Worm (Caenorhabditis elegans) whole organism, L3 larva: ENCODE data around the gene F45H10.2.

ENCODE experiments used
- R02D3.7 ChIP-seq: fragments of 150-350 bp; optimal IDR thresholded peaks from 2 replicates; lab custom pipeline; 2014; ENCODE audit warnings: missing biosample characterization, missing genetic modification characterization
- ceh-16 ChIP-seq: sonication (generic microtip); optimal IDR thresholded peaks from 2 replicates; lab custom pipeline; 2017; ENCODE audit warnings: missing biosample characterization, missing genetic modification characterization
- ceh-28 ChIP-seq: fragments of 150-350 bp; optimal IDR thresholded peaks from 2 replicates; lab custom pipeline; 2014; ENCODE audit warnings: missing biosample characterization, missing genetic modification reagents, missing genetic modification characterization
- ceh-82 ChIP-seq: fragments of 150-350 bp; optimal IDR thresholded peaks from 2 replicates; lab custom pipeline; 2014; ENCODE audit warnings: missing biosample characterization, missing genetic modification characterization
- ceh-9 ChIP-seq: sonication (generic microtip); optimal IDR thresholded peaks from 2 replicates; lab custom pipeline; 2018; ENCODE audit warnings: missing biosample characterization, missing genetic modification characterization
- daf-12 ChIP-seq: fragments of 150-350 bp; optimal IDR thresholded peaks from 2 replicates; lab custom pipeline; 2014; ENCODE audit warnings: missing biosample characterization, missing genetic modification reagents, missing genetic modification characterization
- egl-27 ChIP-seq: sonication (generic microtip); optimal IDR thresholded peaks from 4 replicates; lab custom pipeline; 2017; ENCODE audit warnings: missing biosample characterization, missing genetic modification reagents, missing genetic modification characterization
- egl-5 ChIP-seq: fragments of 150-350 bp; optimal IDR thresholded peaks from 2 replicates; lab custom pipeline; 2017; ENCODE audit warnings: missing biosample characterization, missing genetic modification reagents, missing genetic modification characterization, inconsistent platforms
- elt-1 ChIP-seq: fragments of 150-350 bp; optimal IDR thresholded peaks from 2 replicates; lab custom pipeline; 2014; ENCODE audit warnings: missing biosample characterization, missing genetic modification characterization
- elt-2 ChIP-seq: sonication (generic microtip); optimal IDR thresholded peaks from 2 replicates; lab custom pipeline; 2016; ENCODE audit warnings: missing genetic modification reagents, mild to moderate bottlenecking, missing genetic modification characterization, missing compliant biosample characterization
- elt-3 ChIP-seq, 3 experiments: fragments of 150-350 bp in 1 of 3; sonication (generic microtip) in 2 of 3; optimal IDR thresholded peaks; 2 replicates in 2 of 3; 4 replicates in 1 of 3; lab custom pipeline; 2014 to 2017; ENCODE audit warnings: missing biosample characterization in 3 of 3, missing genetic modification characterization in 3 of 3
- fkh-10 ChIP-seq: sonication (generic microtip); optimal IDR thresholded peaks from 2 replicates; lab custom pipeline; 2017; ENCODE audit warnings: missing biosample characterization, missing genetic modification reagents, missing genetic modification characterization
- fkh-2 ChIP-seq: fragments of 150-350 bp; optimal IDR thresholded peaks from 2 replicates; lab custom pipeline; 2014; ENCODE audit warnings: missing biosample characterization, missing genetic modification reagents, missing genetic modification characterization
- fos-1 ChIP-seq: fragments of 150-350 bp; optimal IDR thresholded peaks from 2 replicates; lab custom pipeline; 2014; ENCODE audit warnings: missing biosample characterization, missing genetic modification characterization
- hmg-11 ChIP-seq: sonication (generic microtip); optimal IDR thresholded peaks from 2 replicates; lab custom pipeline; 2016; ENCODE audit warnings: missing genetic modification characterization, missing compliant biosample characterization
- jun-1 ChIP-seq: fragments of 150-350 bp; optimal IDR thresholded peaks from 2 replicates; lab custom pipeline; 2014; ENCODE audit warnings: missing biosample characterization, missing genetic modification reagents, missing genetic modification characterization
- lin-15B ChIP-seq: fragments of 150-350 bp; optimal IDR thresholded peaks from 2 replicates; lab custom pipeline; 2014; ENCODE audit warnings: missing biosample characterization, missing genetic modification characterization
- lin-39 ChIP-seq: fragments of 150-350 bp; optimal IDR thresholded peaks from 2 replicates; lab custom pipeline; 2018; ENCODE audit warnings: missing biosample characterization, missing genetic modification reagents, missing genetic modification characterization
- lsy-12 ChIP-seq: sonication (generic microtip); optimal IDR thresholded peaks from 2 replicates; lab custom pipeline; 2016; ENCODE audit warnings: mild to moderate bottlenecking, missing genetic modification characterization, missing compliant biosample characterization
- mml-1 ChIP-seq: fragments of 150-350 bp; sonication (generic microtip); optimal IDR thresholded peaks from 3 replicates; lab custom pipeline; 2014; ENCODE audit warnings: missing biosample characterization, missing genetic modification characterization
- nfya-1 ChIP-seq: sonication (generic microtip); optimal IDR thresholded peaks from 2 replicates; lab custom pipeline; 2017; ENCODE audit warnings: missing genetic modification characterization, mild to moderate bottlenecking, missing compliant biosample characterization, antibody characterized with exemption, moderate library complexity; ENCODE audit not compliant: insufficient read depth
- nhr-11 ChIP-seq: fragments of 150-350 bp; optimal IDR thresholded peaks from 2 replicates; lab custom pipeline; 2014; ENCODE audit warnings: missing biosample characterization, missing genetic modification characterization
- nhr-12 ChIP-seq: fragments of 150-350 bp; optimal IDR thresholded peaks from 2 replicates; lab custom pipeline; 2014; ENCODE audit warnings: missing biosample characterization, missing genetic modification characterization
- nhr-23 ChIP-seq: fragments of 150-350 bp; optimal IDR thresholded peaks from 2 replicates; lab custom pipeline; 2014; ENCODE audit warnings: missing biosample characterization, missing genetic modification reagents, missing genetic modification characterization
- nhr-237 ChIP-seq: fragments of 150-350 bp; optimal IDR thresholded peaks from 2 replicates; lab custom pipeline; 2014; ENCODE audit warnings: missing biosample characterization, missing genetic modification characterization
- nhr-25 ChIP-seq: sonication (generic microtip); optimal IDR thresholded peaks from 2 replicates; lab custom pipeline; 2017; ENCODE audit warnings: missing biosample characterization, missing genetic modification characterization
- nhr-28 ChIP-seq: fragments of 150-350 bp; optimal IDR thresholded peaks from 2 replicates; lab custom pipeline; 2014; ENCODE audit warnings: missing biosample characterization, missing genetic modification characterization
- nhr-67 ChIP-seq: fragments of 150-350 bp; optimal IDR thresholded peaks from 2 replicates; lab custom pipeline; 2014; ENCODE audit warnings: missing biosample characterization, missing genetic modification characterization
- nhr-76 ChIP-seq: fragments of 150-350 bp; sonication (generic microtip); optimal IDR thresholded peaks from 5 replicates; lab custom pipeline; 2014; ENCODE audit warnings: missing biosample characterization, missing genetic modification characterization
- nhr-77 ChIP-seq: fragments of 150-350 bp; optimal IDR thresholded peaks from 2 replicates; lab custom pipeline; 2014; ENCODE audit warnings: missing biosample characterization, missing genetic modification characterization
- pha-4 ChIP-seq: fragments of 150-350 bp; optimal IDR thresholded peaks from 2 replicates; lab custom pipeline; 2014; ENCODE audit warnings: missing biosample characterization, missing genetic modification reagents, missing genetic modification characterization
- pqm-1 ChIP-seq: fragments of 150-350 bp; optimal IDR thresholded peaks from 2 replicates; lab custom pipeline; 2017; ENCODE audit warnings: missing biosample characterization, missing genetic modification characterization, inconsistent platforms
- sea-2 ChIP-seq: fragments of 150-350 bp; sonication (generic microtip); optimal IDR thresholded peaks from 4 replicates; lab custom pipeline; 2014; ENCODE audit warnings: missing biosample characterization, missing genetic modification reagents, missing genetic modification characterization
- skn-1 ChIP-seq: fragments of 150-350 bp; optimal IDR thresholded peaks from 2 replicates; lab custom pipeline; 2014; ENCODE audit warnings: missing biosample characterization, missing genetic modification characterization
- snpc-4 ChIP-seq: fragments of 150-350 bp; optimal IDR thresholded peaks from 2 replicates; lab custom pipeline; 2014; ENCODE audit warnings: missing biosample characterization, missing genetic modification characterization
- tbx-2 ChIP-seq: sonication (generic microtip); optimal IDR thresholded peaks from 2 replicates; lab custom pipeline; 2016; ENCODE audit warnings: mild to moderate bottlenecking, missing genetic modification characterization, missing compliant biosample characterization
- unc-39 ChIP-seq: sonication (generic microtip); optimal IDR thresholded peaks from 4 replicates; lab custom pipeline; 2017; ENCODE audit warnings: missing biosample characterization, missing genetic modification characterization
- unc-62 ChIP-seq: fragments of 150-350 bp; sonication (generic microtip); optimal IDR thresholded peaks from 4 replicates; lab custom pipeline; 2014; ENCODE audit warnings: missing biosample characterization, missing genetic modification reagents, missing genetic modification characterization
- zag-1 ChIP-seq: fragments of 150-350 bp; optimal IDR thresholded peaks from 2 replicates; lab custom pipeline; 2014; ENCODE audit warnings: missing biosample characterization, missing genetic modification characterization
- ztf-11 ChIP-seq: fragments of 150-350 bp; optimal IDR thresholded peaks from 2 replicates; lab custom pipeline; 2014; ENCODE audit warnings: missing biosample characterization, missing genetic modification characterization
- ztf-4 ChIP-seq: fragments of 150-350 bp; optimal IDR thresholded peaks from 2 replicates; lab custom pipeline; 2014; ENCODE audit warnings: missing biosample characterization, missing genetic modification characterization

The F45H10.2 gene

DNA sequence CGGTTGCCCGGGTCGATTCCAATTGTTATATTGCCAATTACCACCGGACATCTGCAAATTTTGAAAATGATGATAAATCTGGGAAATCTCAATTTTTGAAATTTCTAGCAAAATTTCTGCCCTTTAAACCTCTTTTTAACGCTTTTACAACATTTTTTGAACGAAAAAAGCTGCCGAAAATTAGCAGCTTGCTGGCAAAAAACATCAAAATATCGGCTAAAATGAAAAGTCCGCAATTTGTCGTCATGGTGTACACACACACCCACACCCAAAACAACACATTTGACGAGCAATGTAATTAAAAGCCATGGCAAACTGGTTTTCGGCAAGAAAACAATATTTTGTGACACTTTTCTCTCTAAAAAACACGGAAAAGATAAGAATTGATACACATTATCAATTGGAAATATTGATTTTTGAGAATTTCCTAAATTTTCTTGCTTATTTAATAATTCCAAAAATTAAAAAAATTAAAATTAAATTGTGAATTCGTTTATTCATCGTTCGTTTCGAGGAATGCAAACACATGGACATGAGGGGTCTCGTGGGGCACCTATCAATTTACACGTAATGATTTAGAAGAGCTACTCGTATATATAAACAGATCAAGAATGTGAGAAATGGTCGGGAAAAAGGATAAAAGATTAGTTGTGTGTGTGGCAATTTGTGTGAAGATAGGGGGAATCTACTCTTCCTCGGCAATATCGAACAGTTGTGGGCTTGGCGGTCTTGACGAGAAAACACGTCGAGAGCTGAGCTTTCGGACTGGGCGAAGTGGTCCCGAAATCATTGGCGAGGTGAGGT is 32.1 kb downstream of the F45H10.2 start, which contains the start of gene pqn-27 (continued):
- TF ChIP-seq sea-2 (no peak), egl-27 (tag; lab: Kevin White, UChicago) (no peak), fkh-2 (tag; lab: Kevin White, UChicago) (no peak), hmg-11 (tag; lab: Kevin White, UChicago) (peak; percentile 34), nhr-237 (tag; lab: Kevin White, UChicago) (no peak), zag-1 (no peak), jun-1 (tag; lab: Kevin White, UChicago) (peak; percentile 6), nhr-77 (tag; lab: Kevin White, UChicago) (peak; percentile 76), nhr-76 (tag; lab: Kevin White, UChicago) (no peak), mml-1 (tag; lab: Kevin White, UChicago) (no peak)

- TF ChIP-seq egl-5 (tag; lab: Kevin White, UChicago) = no peak
- TF ChIP-seq nhr-237 (tag; lab: Kevin White, UChicago) = no peak
- no peak for TF ChIP-seq nhr-28 (tag; lab: Kevin White, UChicago)
- no peak for TF ChIP-seq nhr-76 (tag; lab: Kevin White, UChicago)
- TF ChIP-seq pqm-1 = no peak
- TF ChIP-seq snpc-4 = peak; percentile 36
- TF ChIP-seq nhr-23 = no peak
- TF ChIP-seq skn-1 (tag; lab: Kevin White, UChicago) = no peak
- no peak for TF ChIP-seq ceh-9
- no peak for TF ChIP-seq fkh-2 (tag; lab: Kevin White, UChicago)
- no peak for TF ChIP-seq unc-39 (tag; lab: Kevin White, UChicago)
- no peak for TF ChIP-seq tbx-2 (tag; lab: Kevin White, UChicago)
- no peak for TF ChIP-seq ztf-11 (tag; lab: Kevin White, UChicago)
- TF ChIP-seq hmg-11 (tag; lab: Kevin White, UChicago) = peak; percentile 32
- TF ChIP-seq elt-2 = peak; percentile 40
- no peak for TF ChIP-seq egl-27 (tag; lab: Kevin White, UChicago)
- no peak for TF ChIP-seq nhr-11 (tag; lab: Kevin White, UChicago)
- TF ChIP-seq elt-3 (tag; optimal IDR thresholded peaks at IDR 0.05; lab: Kevin White, UChicago) = no peak
- TF ChIP-seq ztf-4 (tag; lab: Kevin White, UChicago) = no peak
- TF ChIP-seq elt-1 (tag; lab: Kevin White, UChicago) = no peak
- TF ChIP-seq jun-1 (tag; lab: Kevin White, UChicago) = no peak
- no peak for TF ChIP-seq lsy-12
- TF ChIP-seq daf-12 (tag; lab: Kevin White, UChicago) = no peak
- TF ChIP-seq R02D3.7 (tag; lab: Kevin White, UChicago) = no peak
- TF ChIP-seq fkh-10 (GFP tag; lab: Kevin White, UChicago) = no peak
- TF ChIP-seq nhr-67 (tag; lab: Kevin White, UChicago) = no peak
- TF ChIP-seq unc-62 (GFP tag; lab: Kevin White, UChicago) = no peak
- peak; percentile 58 for TF ChIP-seq nfya-1 (tag; lab: Kevin White, UChicago)
- peak; percentile 73 for TF ChIP-seq pha-4
- TF ChIP-seq fos-1 (tag; lab: Kevin White, UChicago) = no peak
- TF ChIP-seq nhr-12 (tag; lab: Kevin White, UChicago) = no peak
- TF ChIP-seq ceh-16 = no peak
- TF ChIP-seq lin-15B (tag; lab: Kevin White, UChicago) = no peak
- no peak for TF ChIP-seq ceh-82 (tag; lab: Kevin White, UChicago)
- TF ChIP-seq lin-39 (tag; lab: Kevin White, UChicago) = peak; percentile 61
Measured at ce11 chrII:13456622-13457021, 36.2 kb downstream of the F45H10.2 start.

ce11 chrII:13454839-13455238 is 38.0 kb downstream of the F45H10.2 start:
- TF ChIP-seq elt-1 (tag; lab: Kevin White, UChicago) (no peak), hmg-11 (tag; lab: Kevin White, UChicago) (no peak), tbx-2 (tag; lab: Kevin White, UChicago) (no peak), nhr-25 (tag; lab: Kevin White, UChicago) (no peak), ceh-28 (peak; percentile 53), egl-27 (tag; lab: Kevin White, UChicago) (no peak), nhr-67 (tag; lab: Kevin White, UChicago) (no peak), R02D3.7 (tag; lab: Kevin White, UChicago) (no peak)
